Fruit fly (Drosophila melanogaster) whole organism, wandering third instar larva: ENCODE data around the gene Or94b.

Experiments used
- Dfd ChIP-seq: fragments of >200 bp; optimal IDR thresholded peaks from 2 replicates; lab custom pipeline; 2017; ENCODE audit warnings: missing biosample characterization, missing genetic modification characterization
- Hr78 ChIP-seq: fragments of >200 bp; optimal IDR thresholded peaks from 2 replicates; lab custom pipeline; 2017; ENCODE audit warnings: missing biosample characterization, missing genetic modification characterization
- Hr83 ChIP-seq: fragments of 200-300 bp; sonication (Bioruptor generic); optimal IDR thresholded peaks from 2 replicates; lab custom pipeline; 2016; ENCODE audit warnings: missing biosample characterization, mild to moderate bottlenecking, missing genetic modification characterization, moderate library complexity; ENCODE audit not compliant: poor library complexity, severe bottlenecking
- brk ChIP-seq: fragments of 200-800 bp; sonication (Bioruptor generic); optimal IDR thresholded peaks from 2 replicates; lab custom pipeline; 2016; ENCODE audit warnings: missing biosample characterization, mild to moderate bottlenecking, missing genetic modification characterization
- foxo ChIP-seq, 2 experiments: fragments of 200-800 bp; sonication (Bioruptor generic); optimal IDR thresholded peaks; 2 replicates in 1 of 2; 3 replicates in 1 of 2; lab custom pipeline; 2016 to 2017; ENCODE audit warnings: missing biosample characterization in 2 of 2, missing genetic modification characterization in 2 of 2
- h ChIP-seq: fragments of 200-800 bp; sonication (Bioruptor generic); optimal IDR thresholded peaks from 3 replicates; lab custom pipeline; 2016; ENCODE audit warnings: missing biosample characterization, mild to moderate bottlenecking, missing genetic modification characterization
- pan ChIP-seq: fragments of >200 bp; optimal IDR thresholded peaks from 2 replicates; lab custom pipeline; 2017
- psq ChIP-seq: fragments of 200-800 bp; sonication (Bioruptor generic); optimal IDR thresholded peaks from 3 replicates; lab custom pipeline; 2017; ENCODE audit warnings: missing biosample characterization, mild to moderate bottlenecking, missing genetic modification characterization, moderate library complexity
- rgr ChIP-seq: fragments of 200-800 bp; sonication (Bioruptor generic); optimal IDR thresholded peaks from 3 replicates; lab custom pipeline; 2016; ENCODE audit warnings: missing biosample characterization, mild to moderate bottlenecking, missing genetic modification characterization
- sage ChIP-seq: fragments of 200-800 bp; sonication (Bioruptor generic); optimal IDR thresholded peaks from 2 replicates; lab custom pipeline; 2016; ENCODE audit warnings: missing biosample characterization, mild to moderate bottlenecking, missing genetic modification characterization
- sv ChIP-seq: fragments of 200-800 bp; sonication (Bioruptor generic); optimal IDR thresholded peaks from 3 replicates; lab custom pipeline; 2016; ENCODE audit warnings: missing biosample characterization, missing genetic modification characterization
- usp ChIP-seq: fragments of >200 bp; optimal IDR thresholded peaks from 2 replicates; lab custom pipeline; 2017; ENCODE audit warnings: missing biosample characterization, missing genetic modification characterization

dm6 chr3R:23036321-23036720 is 47.2 kb downstream of the Or94b start:
- TF ChIP-seq Dfd (GFP tag; lab: Kevin White, UChicago) = no peak
- TF ChIP-seq Hr83 (GFP tag; lab: Kevin White, UChicago) = no peak
- TF ChIP-seq pan (lab: Kevin White, UChicago) = no peak
- TF ChIP-seq sv = no peak
- TF ChIP-seq sage (GFP tag; lab: Kevin White, UChicago) = no peak
- no peak for TF ChIP-seq foxo (GFP tag; optimal IDR thresholded peaks at IDR 0.05; lab: Kevin White, UChicago)
- no peak for TF ChIP-seq usp (GFP tag; lab: Kevin White, UChicago)
- no peak for TF ChIP-seq Hr78 (GFP tag; lab: Kevin White, UChicago)
- TF ChIP-seq brk (GFP tag; lab: Kevin White, UChicago) = no peak
- no peak for TF ChIP-seq rgr (GFP tag; lab: Kevin White, UChicago)
- no peak for TF ChIP-seq h
- TF ChIP-seq psq (GFP tag; lab: Kevin White, UChicago) = no peak
